Worm (Caenorhabditis elegans) whole organism, young adult: ENCODE data around the gene cyp-34A1.
"Not testable (repeated sequence)": the region's sequence is repeated elsewhere in the genome, so short reads cannot be mapped to it uniquely, and the experiment has no call there.

Experiments
- B0019.2 ChIP-seq: fragments of 200-800 bp; sonication (Bioruptor generic); conservative IDR thresholded peaks from 2 replicates; pipeline ENCODE4 v1.3.6; 2022; ENCODE audit warnings: missing genetic modification reagents, missing genetic modification characterization, missing compliant biosample characterization
- C17E4.6 ChIP-seq: fragments of 200-800 bp; sonication (Bioruptor generic); IDR thresholded peaks from 2 replicates; pipeline ENCODE4 v1.3.6; 2022; ENCODE audit warnings: missing genetic modification reagents, missing genetic modification characterization, missing compliant biosample characterization
- D2030.7 ChIP-seq: fragments of 200-800 bp; sonication (Bioruptor generic); IDR thresholded peaks from 2 replicates; pipeline ENCODE4 v1.3.6; 2022; ENCODE audit warnings: missing genetic modification reagents, missing genetic modification characterization, missing compliant biosample characterization
- F33H1.4 ChIP-seq: fragments of 200-800 bp; sonication (Bioruptor generic); IDR thresholded peaks from 2 replicates; pipeline ENCODE4 v1.3.6; 2022; ENCODE audit warnings: missing genetic modification reagents, missing genetic modification characterization, missing compliant biosample characterization
- F39B2.1 ChIP-seq: fragments of 200-800 bp; sonication (Bioruptor generic); IDR thresholded peaks from 2 replicates; pipeline ENCODE4 v1.3.6; 2022; ENCODE audit warnings: missing genetic modification reagents, missing genetic modification characterization, missing compliant biosample characterization
- F57C9.4 ChIP-seq: sonication (generic microtip); optimal IDR thresholded peaks from 2 replicates; lab custom pipeline; 2017; ENCODE audit warnings: mild to moderate bottlenecking, missing genetic modification characterization, missing compliant biosample characterization
- Y53F4B.3 ChIP-seq: fragments of 200-800 bp; sonication (Bioruptor generic); IDR thresholded peaks from 2 replicates; pipeline ENCODE4 v1.3.6; 2022; ENCODE audit warnings: missing genetic modification reagents, missing genetic modification characterization, missing compliant biosample characterization
- Y53G8AR.9 ChIP-seq: fragments of 200-800 bp; sonication (Bioruptor generic); conservative IDR thresholded peaks from 2 replicates; pipeline ENCODE4 v1.3.6; 2022; ENCODE audit warnings: missing genetic modification reagents, missing genetic modification characterization, missing compliant biosample characterization
- Y56A3A.18 ChIP-seq: fragments of 200-800 bp; sonication (Bioruptor generic); IDR thresholded peaks from 2 replicates; pipeline ENCODE4 v1.3.6; 2022; ENCODE audit warnings: missing genetic modification reagents, missing genetic modification characterization, missing compliant biosample characterization
- Y67H2A.10 ChIP-seq: fragments of 200-800 bp; sonication (Bioruptor generic); conservative IDR thresholded peaks from 2 replicates; pipeline ENCODE4 v1.3.6; 2022; ENCODE audit warnings: missing genetic modification reagents, missing genetic modification characterization, missing compliant biosample characterization
- Y79H2A.3 ChIP-seq: fragments of 200-800 bp; sonication (Bioruptor generic); conservative IDR thresholded peaks from 2 replicates; pipeline ENCODE4 v1.3.6; 2022; ENCODE audit warnings: missing genetic modification reagents, missing genetic modification characterization, missing compliant biosample characterization
- Y95B8A.8 ChIP-seq: fragments of 200-800 bp; sonication (Bioruptor generic); IDR thresholded peaks from 2 replicates; pipeline ENCODE4 v1.3.6; 2022; ENCODE audit warnings: missing genetic modification reagents, missing genetic modification characterization, missing compliant biosample characterization
- aptf-3 ChIP-seq: fragments of 200-800 bp; sonication (Bioruptor generic); IDR thresholded peaks from 2 replicates; pipeline ENCODE4 v1.3.6; 2022; ENCODE audit warnings: missing genetic modification characterization, missing compliant biosample characterization
- attf-6 ChIP-seq: fragments of 200-800 bp; sonication (Bioruptor generic); IDR thresholded peaks from 2 replicates; pipeline ENCODE4 v1.3.6; 2022; ENCODE audit warnings: missing genetic modification reagents, missing genetic modification characterization, missing compliant biosample characterization
- bed-2 ChIP-seq: fragments of 200-800 bp; sonication (Bioruptor generic); IDR thresholded peaks from 2 replicates; pipeline ENCODE4 v1.3.6; 2022; ENCODE audit warnings: missing genetic modification reagents, missing genetic modification characterization, missing compliant biosample characterization
- cebp-1 ChIP-seq, 2 experiments: fragments of 200-800 bp in 1 of 2; sonication (Bioruptor generic) in 1 of 2; sonication (generic microtip) in 1 of 2; IDR thresholded peaks in 1 of 2; optimal IDR thresholded peaks in 1 of 2; 2 replicates each; pipeline versions ENCODE4 v1.3.6 to Lab custom; 2017 to 2022; ENCODE audit warnings: missing compliant biosample characterization in 2 of 2, missing genetic modification characterization in 2 of 2, mild to moderate bottlenecking in 1 of 2, missing genetic modification reagents in 1 of 2, moderate library complexity in 1 of 2
- cebp-2 ChIP-seq: fragments of 200-800 bp; sonication (Bioruptor generic); IDR thresholded peaks from 2 replicates; pipeline ENCODE4 v1.3.6; 2022; ENCODE audit warnings: missing genetic modification characterization, missing compliant biosample characterization
- ceh-100 ChIP-seq: fragments of 200-800 bp; sonication (Bioruptor generic); IDR thresholded peaks from 2 replicates; pipeline ENCODE4 v1.3.6; 2022; ENCODE audit warnings: missing genetic modification reagents, missing genetic modification characterization, missing compliant biosample characterization
- ceh-40 ChIP-seq: fragments of 200-800 bp; sonication (Bioruptor generic); IDR thresholded peaks from 2 replicates; pipeline ENCODE4 v1.3.6; 2022; ENCODE audit warnings: missing genetic modification characterization, missing compliant biosample characterization
- ceh-58 ChIP-seq: fragments of 200-800 bp; sonication (Bioruptor generic); IDR thresholded peaks from 2 replicates; pipeline ENCODE4 v1.3.6; 2022; ENCODE audit warnings: missing genetic modification characterization, missing compliant biosample characterization
- ceh-91 ChIP-seq: fragments of 200-800 bp; sonication (Bioruptor generic); IDR thresholded peaks from 2 replicates; pipeline ENCODE4 v1.3.6; 2022; ENCODE audit warnings: missing genetic modification reagents, missing genetic modification characterization, missing compliant biosample characterization
- dox-1 ChIP-seq: fragments of 200-800 bp; sonication (Bioruptor generic); IDR thresholded peaks from 2 replicates; pipeline ENCODE4 v1.3.6; 2022; ENCODE audit warnings: missing genetic modification reagents, missing genetic modification characterization, missing compliant biosample characterization
- egrh-3 ChIP-seq: fragments of 200-800 bp; sonication (Bioruptor generic); IDR thresholded peaks from 2 replicates; pipeline ENCODE4 v1.3.6; 2022; ENCODE audit warnings: missing genetic modification reagents, missing genetic modification characterization, missing compliant biosample characterization
- ekl-4 ChIP-seq: fragments of 200-800 bp; sonication (Bioruptor generic); IDR thresholded peaks from 2 replicates; pipeline ENCODE4 v1.3.6; 2022; ENCODE audit warnings: missing genetic modification reagents, missing genetic modification characterization, missing compliant biosample characterization
- hmg-1.2 ChIP-seq: fragments of 200-800 bp; sonication (Bioruptor generic); IDR thresholded peaks from 2 replicates; pipeline ENCODE4 v1.3.6; 2022; ENCODE audit warnings: missing genetic modification reagents, missing genetic modification characterization, missing compliant biosample characterization
- hsf-1 ChIP-seq: fragments of 200-800 bp; sonication (Bioruptor generic); IDR thresholded peaks from 2 replicates; pipeline ENCODE4 v1.3.6; 2022; ENCODE audit warnings: missing genetic modification reagents, missing genetic modification characterization, missing compliant biosample characterization
- lin-26 ChIP-seq: fragments of 200-800 bp; sonication (Bioruptor generic); IDR thresholded peaks from 2 replicates; pipeline ENCODE4 v1.3.6; 2022; ENCODE audit warnings: missing genetic modification reagents, missing genetic modification characterization, missing compliant biosample characterization
- lsl-1 ChIP-seq: fragments of 200-800 bp; sonication (Bioruptor generic); optimal IDR thresholded peaks from 2 replicates; lab custom pipeline; 2018; ENCODE audit warnings: mild to moderate bottlenecking, missing genetic modification characterization, moderate library complexity, missing compliant biosample characterization
- madf-6 ChIP-seq: fragments of 200-800 bp; sonication (Bioruptor generic); IDR thresholded peaks from 2 replicates; pipeline ENCODE4 v1.3.6; 2022; ENCODE audit warnings: missing genetic modification reagents, missing genetic modification characterization, missing compliant biosample characterization
- mcd-1 ChIP-seq: fragments of 200-800 bp; sonication (Bioruptor generic); IDR thresholded peaks from 2 replicates; pipeline ENCODE4 v1.3.6; 2022; ENCODE audit warnings: missing genetic modification reagents, missing genetic modification characterization, missing compliant biosample characterization
- mel-28 ChIP-seq: sonication (generic microtip); optimal IDR thresholded peaks from 2 replicates; lab custom pipeline; 2016; ENCODE audit warnings: borderline replicate concordance, mild to moderate bottlenecking, missing genetic modification characterization, missing compliant biosample characterization
- nfyb-1 ChIP-seq: fragments of 200-800 bp; sonication (Bioruptor generic); IDR thresholded peaks from 2 replicates; pipeline ENCODE4 v1.3.6; 2022; ENCODE audit warnings: missing genetic modification reagents, missing genetic modification characterization, missing compliant biosample characterization
- nhr-80 ChIP-seq: sonication (generic microtip); optimal IDR thresholded peaks from 2 replicates; lab custom pipeline; 2016; ENCODE audit warnings: missing genetic modification characterization, missing compliant biosample characterization
- pbrm-1 ChIP-seq: fragments of 200-800 bp; sonication (Bioruptor generic); IDR thresholded peaks from 2 replicates; pipeline ENCODE4 v1.3.6; 2022; ENCODE audit warnings: missing genetic modification reagents, missing genetic modification characterization, missing compliant biosample characterization
- rcor-1 ChIP-seq: fragments of 200-800 bp; sonication (Bioruptor generic); IDR thresholded peaks from 2 replicates; pipeline ENCODE4 v1.3.6; 2022; ENCODE audit warnings: missing genetic modification reagents, missing genetic modification characterization, missing compliant biosample characterization
- rpc-1 ChIP-seq, 2 experiments: fragments of 150-350 bp in 1 of 2; sonication (generic microtip) in 1 of 2; optimal IDR thresholded peaks; 2 replicates each; lab custom pipeline; 2014 to 2018; ENCODE audit warnings: missing biosample characterization in 1 of 2, missing genetic modification characterization in 1 of 2, missing genetic modification reagents in 1 of 2, missing genotype in 1 of 2
- tbp1 ChIP-seq: fragments of 200-800 bp; sonication (Bioruptor generic); optimal IDR thresholded peaks from 2 replicates; lab custom pipeline; 2018; ENCODE audit warnings: mild to moderate bottlenecking, missing genetic modification characterization, missing compliant biosample characterization
- ztf-25 ChIP-seq: fragments of 200-800 bp; sonication (Bioruptor generic); IDR thresholded peaks from 2 replicates; pipeline ENCODE4 v1.3.6; 2022; ENCODE audit warnings: missing genetic modification reagents, missing genetic modification characterization, missing compliant biosample characterization
- ztf-28 ChIP-seq: fragments of 200-800 bp; sonication (Bioruptor generic); IDR thresholded peaks from 2 replicates; pipeline ENCODE4 v1.3.6; 2022; ENCODE audit warnings: missing genetic modification reagents, missing genetic modification characterization, missing compliant biosample characterization
- ztf-6 ChIP-seq: fragments of 200-800 bp; sonication (Bioruptor generic); IDR thresholded peaks from 2 replicates; pipeline ENCODE4 v1.3.6; 2022; ENCODE audit warnings: missing genetic modification reagents, missing genetic modification characterization, missing compliant biosample characterization

cyp-34A1 gene

ce11 chrV:15323417-15323816 lies 35.7 kb upstream of the cyp-34A1 start:
- TF ChIP-seq F57C9.4 (tag; lab: Kevin White, UChicago) (no peak), nhr-80 (peak; percentile 23)
- TF ChIP-seq, all 124 proteins: peak for 1

- not testable (repeated sequence) for TF ChIP-seq mcd-1 (GFP tag; lab: Robert Waterston, UW); egrh-3; ztf-6 (GFP tag; lab: Robert Waterston, UW)
These were observed 34.9 kb upstream of the cyp-34A1 start, which contains the start of gene nhr-247 for ce11 chrV:15322653-15323052. nhr-247 (plus strand) TSS chrV:15322982.

- TF ChIP-seq ztf-28 (GFP tag; lab: Robert Waterston, UW) (0 out of 2 replicates have a peak, but pooled peaks have one; percentile 7), egrh-3 (peak; percentile 80), F33H1.4 (GFP tag; lab: Robert Waterston, UW) (peak; percentile 68)
These were observed 34.2 kb upstream of the cyp-34A1 start for ce11 chrV:15321912-15322311.

- peak; percentile 87; the same call in 1 of the 2 replicates for TF ChIP-seq Y95B8A.8 (GFP tag; lab: Robert Waterston, UW)
- TF ChIP-seq F39B2.1 (GFP tag; lab: Robert Waterston, UW): peak; percentile 79
- peak; percentile 77 for TF ChIP-seq ceh-100
- peak; percentile 95 for TF ChIP-seq ceh-40 (GFP tag; lab: Robert Waterston, UW)
- TF ChIP-seq D2030.7 (GFP tag; lab: Robert Waterston, UW): peak; percentile 85; the same call in 1 of the 2 replicates
- peak; percentile 88 for TF ChIP-seq Y79H2A.3 (GFP tag; lab: Robert Waterston, UW)
- peak; percentile 83; the same call in 1 of the 2 replicates for TF ChIP-seq lin-26
- peak; percentile 86 for TF ChIP-seq nfyb-1
- 0 out of 2 replicates have a peak, but pooled peaks have one; percentile 47 for TF ChIP-seq Y67H2A.10 (GFP tag; lab: Robert Waterston, UW)
- TF ChIP-seq ztf-28 (GFP tag; lab: Robert Waterston, UW): peak; percentile 73; the same call in 1 of the 2 replicates
- 0 out of 2 replicates have a peak, but pooled peaks have one; percentile 17 for TF ChIP-seq bed-2 (GFP tag; lab: Robert Waterston, UW)
- TF ChIP-seq Y53F4B.3 (GFP tag; lab: Robert Waterston, UW): peak; percentile 69
- peak; percentile 87 for TF ChIP-seq pbrm-1
- TF ChIP-seq madf-6 (GFP tag; lab: Robert Waterston, UW): peak; percentile 83
- TF ChIP-seq ekl-4: peak; percentile 95
- 0 out of 2 replicates have a peak, but pooled peaks have one; percentile 32 for TF ChIP-seq ceh-91 (GFP tag; lab: Robert Waterston, UW)
- TF ChIP-seq lsl-1 (GFP tag; lab: Kevin White, UChicago): peak; percentile 16
- TF ChIP-seq dox-1: peak; percentile 99
- 0 out of 2 replicates have a peak, but pooled peaks have one; percentile 13 for TF ChIP-seq hmg-1.2 (GFP tag; lab: Robert Waterston, UW)
- TF ChIP-seq aptf-3: peak; percentile 88
- TF ChIP-seq B0019.2 (GFP tag; lab: Robert Waterston, UW): peak; percentile 50; the same call in 1 of the 2 replicates
- TF ChIP-seq tbp1: peak; percentile 9
- TF ChIP-seq cebp-1 (GFP tag; IDR thresholded peaks at IDR 0.05; lab: Robert Waterston, UW): peak; percentile 57; the same call in 1 of the 2 replicates
- TF ChIP-seq cebp-1, rpc-1 (tag; optimal IDR thresholded peaks at IDR 0.05; lab: Kevin White, UChicago): not testable (repeated sequence)
- TF ChIP-seq C17E4.6 (GFP tag; lab: Robert Waterston, UW): peak; percentile 39; the same call in 1 of the 2 replicates
- TF ChIP-seq attf-6 (GFP tag; lab: Robert Waterston, UW): peak; percentile 82
- TF ChIP-seq egrh-3: peak; percentile 96
- peak; percentile 83 for TF ChIP-seq Y56A3A.18
- peak; percentile 15 for TF ChIP-seq mel-28
- 0 out of 2 replicates have a peak, but pooled peaks have one; percentile 22 for TF ChIP-seq cebp-2 (GFP tag; lab: Robert Waterston, UW)
- TF ChIP-seq ztf-25 (GFP tag; lab: Robert Waterston, UW): peak; percentile 42; the same call in 1 of the 2 replicates
- TF ChIP-seq ceh-58 (GFP tag; lab: Robert Waterston, UW): peak; percentile 94
- peak; percentile 99 for TF ChIP-seq hsf-1 (GFP tag; lab: Robert Waterston, UW)
- TF ChIP-seq rcor-1 (GFP tag; lab: Robert Waterston, UW): peak; percentile 87
- TF ChIP-seq Y53G8AR.9 (GFP tag; lab: Robert Waterston, UW): peak; percentile 76; the same call in 1 of the 2 replicates
- TF ChIP-seq rpc-1 (optimal IDR thresholded peaks at IDR 0.05; lab: Kevin White, UChicago): peak; percentile 26
These were observed 33.1 kb upstream of the cyp-34A1 start for ce11 chrV:15320756-15321332.
